Worm (Caenorhabditis elegans): ENCODE measurements around the gene sptl-2.

sptl-2 gene

ce11 chrV:8044957-8045356 is 27.9 kb downstream of the sptl-2 start:
- no peak for TF ChIP-seq Y53F4B.3 (GFP tag; IDR thresholded peaks at IDR 0.05)
- no peak for TF ChIP-seq tbx-9 (tag; optimal IDR thresholded peaks at IDR 0.05; ENCODE audit: borderline replicate concordance)
- TF ChIP-seq B0035.1 (tag; optimal IDR thresholded peaks at IDR 0.05): no peak
- no peak for TF ChIP-seq sdz-38 (tag; optimal IDR thresholded peaks at IDR 0.05)
- no peak for TF ChIP-seq T26A5.8 (tag; optimal IDR thresholded peaks at IDR 0.05)
- TF ChIP-seq rpc-1 (optimal IDR thresholded peaks at IDR 0.05): no peak
- no peak for TF ChIP-seq rpc-1 (tag; optimal IDR thresholded peaks at IDR 0.05)

- TF ChIP-seq ama-1 (optimal IDR thresholded peaks at IDR 0.05) (no peak), ama-1 (GFP tag; optimal IDR thresholded peaks at IDR 0.05) (no peak), C06A6.2 (GFP tag; conservative IDR thresholded peaks at IDR 0.05) (no peak), lin-35 (GFP tag; optimal IDR thresholded peaks at IDR 0.05) (no peak), madf-10 (tag; optimal IDR thresholded peaks at IDR 0.05) (no peak), lin-26 (GFP tag; IDR thresholded peaks at IDR 0.05) (no peak), Y79H2A.3 (GFP tag; conservative IDR thresholded peaks at IDR 0.05) (no peak), attf-6 (GFP tag; IDR thresholded peaks at IDR 0.05) (no peak), repo-1 (tag; optimal IDR thresholded peaks at IDR 0.05) (no peak), attf-5 (GFP tag; optimal IDR thresholded peaks at IDR 0.05) (no peak), ZK185.1 (tag; optimal IDR thresholded peaks at IDR 0.05; ENCODE audit: poor library complexity, severe bottlenecking) (no peak), sea-2 (GFP tag; IDR thresholded peaks at IDR 0.05) (no peak), egl-18 (GFP tag; IDR thresholded peaks at IDR 0.05) (no peak), pha-4 (tag; optimal IDR thresholded peaks at IDR 0.05) (no peak)
Observed at ce11 chrV:8046706-8047105, 29.7 kb downstream of the sptl-2 start, which contains the start of gene ZC513.3. Gene ZC513.3 (plus strand): TSS chrV:8047006.

- TF ChIP-seq egrh-3 (GFP tag; IDR thresholded peaks at IDR 0.05) (peak; percentile 90; the same call in 1 of the 2 replicates), hlh-12 (tag; optimal IDR thresholded peaks at IDR 0.05) (no peak), F55B11.4 (tag; optimal IDR thresholded peaks at IDR 0.05; ENCODE audit: borderline replicate concordance, insufficient read depth) (no peak), zfh-2 (GFP tag; conservative IDR thresholded peaks at IDR 0.05) (peak; percentile 83), cebp-2 (GFP tag; IDR thresholded peaks at IDR 0.05) (0 out of 2 replicates have a peak, but pooled peaks have one; percentile 12)
Observed at ce11 chrV:8050059-8050677, 33.2 kb downstream of the sptl-2 start.

ce11 chrV:8050811-8051210 is 33.8 kb downstream of the sptl-2 start, which contains the start of gene col-43:
Gene col-43 (minus strand): TSS chrV:8050911.
- TF ChIP-seq lsl-1 (GFP tag; optimal IDR thresholded peaks at IDR 0.05): no peak
- no peak for TF ChIP-seq cebp-1 (GFP tag; IDR thresholded peaks at IDR 0.05)
- no peak for TF ChIP-seq cebp-1 (tag; optimal IDR thresholded peaks at IDR 0.05)
- TF ChIP-seq madf-8 (GFP tag; conservative IDR thresholded peaks at IDR 0.05): no peak
- TF ChIP-seq lag-1 (GFP tag; IDR thresholded peaks at IDR 0.05): no peak

- TF ChIP-seq mxl-1 (tag; optimal IDR thresholded peaks at IDR 0.05) (no peak), Y53F4B.3 (GFP tag; IDR thresholded peaks at IDR 0.05) (no peak), hlh-26 (GFP tag; conservative IDR thresholded peaks at IDR 0.05) (no peak), hrde-1 (tag; optimal IDR thresholded peaks at IDR 0.05; ENCODE audit: borderline replicate concordance) (no peak), C06A6.2 (GFP tag; conservative IDR thresholded peaks at IDR 0.05) (no peak)
Observed at ce11 chrV:8051851-8052250, 34.8 kb downstream of the sptl-2 start, which contains the start of gene sth-1. Gene sth-1 (plus strand): TSS chrV:8052151.
